Fruit fly (Drosophila melanogaster) whole organism, embryonic: ENCODE measurements around the gene CG6340.

Experiments used
- CG10209 ChIP-seq: fragments of 200-800 bp; sonication (Bioruptor generic); optimal IDR thresholded peaks from 3 replicates; lab custom pipeline; 2017; ENCODE audit warnings: missing biosample characterization, mild to moderate bottlenecking, missing genetic modification characterization, missing genetic modification reagents
- CG11085 ChIP-seq: fragments of 200-800 bp; sonication (Bioruptor generic); IDR thresholded peaks from 2 replicates; pipeline ENCODE4 v1.3.6; 2022; ENCODE audit warnings: missing biosample characterization, missing genetic modification characterization
- CG11504 ChIP-seq: fragments of 200-800 bp; sonication (Bioruptor generic); optimal IDR thresholded peaks from 3 replicates; lab custom pipeline; 2019; ENCODE audit warnings: missing biosample characterization, mild to moderate bottlenecking, missing genetic modification characterization, moderate library complexity
- CG12299 ChIP-seq: fragments of 200-800 bp; sonication (Bioruptor generic); optimal IDR thresholded peaks from 2 replicates; lab custom pipeline; 2018; ENCODE audit warnings: missing biosample characterization, mild to moderate bottlenecking, missing genetic modification characterization
- CG12769 ChIP-seq: fragments of 200-800 bp; sonication (Bioruptor generic); optimal IDR thresholded peaks from 2 replicates; lab custom pipeline; 2019; ENCODE audit warnings: missing biosample characterization, mild to moderate bottlenecking, missing genetic modification characterization, moderate library complexity
- CG14860 ChIP-seq: fragments of 200-800 bp; sonication (Bioruptor generic); IDR thresholded peaks from 3 replicates; pipeline ENCODE4 v1.3.6; 2022; ENCODE audit warnings: missing biosample characterization, missing genetic modification characterization; ENCODE audit not compliant: partially characterized antibody
- CG15073 ChIP-seq: fragments of 200-800 bp; sonication (Bioruptor generic); optimal IDR thresholded peaks from 2 replicates; lab custom pipeline; 2016; ENCODE audit warnings: missing biosample characterization, missing genetic modification characterization
- CG1647 ChIP-seq: fragments of 200-800 bp; sonication (Bioruptor generic); optimal IDR thresholded peaks from 3 replicates; lab custom pipeline; 2016; ENCODE audit warnings: missing biosample characterization, missing genetic modification characterization
- CG17186 ChIP-seq: fragments of 200-800 bp; sonication (Bioruptor generic); optimal IDR thresholded peaks from 3 replicates; lab custom pipeline; 2017; ENCODE audit warnings: missing biosample characterization, missing genetic modification reagents, missing genetic modification characterization
- CG17328 ChIP-seq: fragments of 200-800 bp; sonication (Bioruptor generic); IDR thresholded peaks from 2 replicates; pipeline ENCODE4 v1.3.6; 2022; ENCODE audit warnings: missing biosample characterization, missing genetic modification characterization
- CG17802 ChIP-seq: fragments of 200-800 bp; sonication (Bioruptor generic); optimal IDR thresholded peaks from 2 replicates; lab custom pipeline; 2018; ENCODE audit warnings: missing biosample characterization, mild to moderate bottlenecking, missing genetic modification characterization, moderate library complexity
- CG1832 ChIP-seq: fragments of 200-800 bp; sonication (Bioruptor generic); optimal IDR thresholded peaks from 2 replicates; lab custom pipeline; 2017; ENCODE audit warnings: missing biosample characterization, mild to moderate bottlenecking, missing genetic modification characterization, inconsistent platforms
- CG4424 ChIP-seq: fragments of 200-800 bp; sonication (Bioruptor generic); optimal IDR thresholded peaks from 3 replicates; lab custom pipeline; 2016; ENCODE audit warnings: missing biosample characterization, missing genetic modification characterization
- CG5180 ChIP-seq: fragments of 200-800 bp; sonication (Bioruptor generic); optimal IDR thresholded peaks from 3 replicates; lab custom pipeline; 2017; ENCODE audit warnings: missing biosample characterization, missing genetic modification characterization, mild to moderate bottlenecking, moderate library complexity, missing genetic modification reagents
- CG6791 ChIP-seq: fragments of 200-800 bp; sonication (Bioruptor generic); IDR thresholded peaks from 3 replicates; pipeline ENCODE4 v1.3.6; 2022; ENCODE audit warnings: missing biosample characterization, missing genetic modification characterization; ENCODE audit not compliant: partially characterized antibody
- CG7987 ChIP-seq: fragments of 200-800 bp; sonication (Bioruptor generic); optimal IDR thresholded peaks from 2 replicates; lab custom pipeline; 2018; ENCODE audit warnings: missing biosample characterization, mild to moderate bottlenecking, missing genetic modification characterization, moderate library complexity
- CG8765 ChIP-seq: fragments of 200-800 bp; sonication (Bioruptor generic); IDR thresholded peaks from 2 replicates; pipeline ENCODE4 v1.3.6; 2022; ENCODE audit warnings: missing biosample characterization, missing genetic modification characterization
- CG9932 ChIP-seq: fragments of 200-800 bp; sonication (Bioruptor generic); IDR thresholded peaks from 2 replicates; pipeline ENCODE4 v1.3.6; 2022; ENCODE audit warnings: missing biosample characterization, missing genetic modification characterization
- CHES-1-like ChIP-seq: fragments of 200-800 bp; sonication (Bioruptor generic); optimal IDR thresholded peaks from 2 replicates; lab custom pipeline; 2016; ENCODE audit warnings: missing biosample characterization, missing genetic modification characterization
- Camta ChIP-seq: fragments of 200-800 bp; sonication (Bioruptor generic); optimal IDR thresholded peaks from 2 replicates; lab custom pipeline; 2016; ENCODE audit warnings: missing biosample characterization, missing genetic modification characterization
- Dll ChIP-seq: fragments of 200-800 bp; sonication (Bioruptor generic); IDR thresholded peaks from 4 replicates; pipeline ENCODE4 v1.3.6; 2022; ENCODE audit warnings: missing biosample characterization, missing genetic modification characterization; ENCODE audit not compliant: partially characterized antibody
- Dref ChIP-seq: fragments of 200-800 bp; sonication (Bioruptor generic); IDR thresholded peaks from 2 replicates; pipeline ENCODE4 v1.3.6; 2022; ENCODE audit warnings: missing biosample characterization, missing genetic modification characterization
- E2f2 ChIP-seq: fragments of 200-800 bp; sonication (Bioruptor generic); IDR thresholded peaks from 2 replicates; pipeline ENCODE4 v1.3.6; 2022; ENCODE audit warnings: missing biosample characterization, missing genetic modification characterization
- Hr3 ChIP-seq: fragments of 200-800 bp; sonication (Bioruptor generic); optimal IDR thresholded peaks from 3 replicates; lab custom pipeline; 2016; ENCODE audit warnings: missing biosample characterization, missing genetic modification characterization
- Kr ChIP-seq: fragments of 200-800 bp; sonication (Bioruptor generic); optimal IDR thresholded peaks from 2 replicates; lab custom pipeline; 2017; ENCODE audit warnings: missing biosample characterization, mild to moderate bottlenecking, missing genetic modification characterization
- Poxn ChIP-seq: fragments of 200-800 bp; sonication (Bioruptor generic); IDR thresholded peaks from 2 replicates; pipeline ENCODE4 v1.3.6; 2022; ENCODE audit warnings: missing biosample characterization, missing genetic modification characterization
- croc ChIP-seq: fragments of 200-800 bp; sonication (Bioruptor generic); conservative IDR thresholded peaks from 3 replicates; pipeline ENCODE4 v1.3.6; 2022; ENCODE audit warnings: missing biosample characterization, missing genetic modification characterization
- danr ChIP-seq: fragments of 200-800 bp; sonication (Bioruptor generic); IDR thresholded peaks from 2 replicates; pipeline ENCODE4 v1.3.6; 2022; ENCODE audit warnings: missing biosample characterization, missing genetic modification characterization
- en ChIP-seq: fragments of 200-800 bp; sonication (Bioruptor generic); optimal IDR thresholded peaks from 2 replicates; lab custom pipeline; 2016; ENCODE audit warnings: missing biosample characterization, missing genetic modification characterization
- fd3F ChIP-seq: fragments of 200-800 bp; sonication (Bioruptor generic); optimal IDR thresholded peaks from 2 replicates; lab custom pipeline; 2018; ENCODE audit warnings: missing biosample characterization, mild to moderate bottlenecking, missing genetic modification characterization, moderate library complexity
- fd96Cb ChIP-seq: fragments of 200-800 bp; sonication (Bioruptor generic); optimal IDR thresholded peaks from 2 replicates; lab custom pipeline; 2018; ENCODE audit warnings: missing biosample characterization, mild to moderate bottlenecking, missing genetic modification characterization, moderate library complexity
- gcm ChIP-seq: fragments of 200-800 bp; sonication (Bioruptor generic); optimal IDR thresholded peaks from 2 replicates; lab custom pipeline; 2019; ENCODE audit warnings: missing biosample characterization, mild to moderate bottlenecking, missing genetic modification characterization, moderate library complexity
- ind ChIP-seq: fragments of 200-800 bp; sonication (Bioruptor generic); optimal IDR thresholded peaks from 3 replicates; lab custom pipeline; 2016; ENCODE audit warnings: missing biosample characterization, missing genetic modification characterization
- kah ChIP-seq: fragments of 200-800 bp; sonication (Bioruptor generic); optimal IDR thresholded peaks from 2 replicates; lab custom pipeline; 2018; ENCODE audit warnings: missing biosample characterization, mild to moderate bottlenecking, missing genetic modification characterization
- maf-S ChIP-seq: fragments of 200-800 bp; sonication (Bioruptor generic); optimal IDR thresholded peaks from 2 replicates; lab custom pipeline; 2016; ENCODE audit warnings: missing biosample characterization, missing genetic modification characterization
- mirr ChIP-seq: fragments of 200-800 bp; sonication (Bioruptor generic); optimal IDR thresholded peaks from 3 replicates; lab custom pipeline; 2018; ENCODE audit warnings: missing biosample characterization, mild to moderate bottlenecking, missing genetic modification characterization
- nau ChIP-seq: fragments of 200-800 bp; sonication (Bioruptor generic); optimal IDR thresholded peaks from 3 replicates; lab custom pipeline; 2017; ENCODE audit warnings: missing biosample characterization, mild to moderate bottlenecking, missing genetic modification characterization, missing genetic modification reagents
- phol ChIP-seq: fragments of 200-800 bp; sonication (Bioruptor generic); optimal IDR thresholded peaks from 3 replicates; lab custom pipeline; 2018; ENCODE audit warnings: missing biosample characterization, mild to moderate bottlenecking, missing genetic modification characterization, moderate library complexity
- pita ChIP-seq: fragments of 200-800 bp; sonication (Bioruptor generic); optimal IDR thresholded peaks from 2 replicates; lab custom pipeline; 2017; ENCODE audit warnings: missing biosample characterization, mild to moderate bottlenecking, missing genetic modification characterization
- psq ChIP-seq: fragments of 200-800 bp; sonication (Bioruptor generic); optimal IDR thresholded peaks from 2 replicates; lab custom pipeline; 2017; ENCODE audit warnings: missing biosample characterization, missing genetic modification characterization
- sd ChIP-seq: fragments of 200-800 bp; sonication (Bioruptor generic); optimal IDR thresholded peaks from 3 replicates; lab custom pipeline; 2018; ENCODE audit warnings: missing biosample characterization, mild to moderate bottlenecking, missing genetic modification characterization, moderate library complexity
- sima ChIP-seq: fragments of 200-800 bp; sonication (Bioruptor generic); optimal IDR thresholded peaks from 2 replicates; lab custom pipeline; 2016; ENCODE audit warnings: missing biosample characterization, missing genetic modification characterization
- slou ChIP-seq: fragments of 200-800 bp; sonication (Bioruptor generic); optimal IDR thresholded peaks from 3 replicates; lab custom pipeline; 2016; ENCODE audit warnings: missing biosample characterization, missing genetic modification characterization
- so ChIP-seq: fragments of 200-800 bp; sonication (Bioruptor generic); IDR thresholded peaks from 3 replicates; pipeline ENCODE4 v1.3.6; 2022; ENCODE audit warnings: missing biosample characterization, missing genetic modification characterization
- tap ChIP-seq: fragments of 200-800 bp; optimal IDR thresholded peaks from 3 replicates; lab custom pipeline; 2019; ENCODE audit warnings: missing biosample characterization, mild to moderate bottlenecking, missing genetic modification characterization, moderate library complexity
- tio ChIP-seq: fragments of 200-800 bp; sonication (Bioruptor generic); optimal IDR thresholded peaks from 2 replicates; lab custom pipeline; 2017; ENCODE audit warnings: missing biosample characterization, missing genetic modification characterization, inconsistent platforms
- usp ChIP-seq: fragments of >200 bp; optimal IDR thresholded peaks from 2 replicates; lab custom pipeline; 2017; ENCODE audit warnings: missing biosample characterization, missing genetic modification characterization
- z ChIP-seq: fragments of 200-800 bp; sonication (Bioruptor generic); IDR thresholded peaks from 3 replicates; pipeline ENCODE4 v1.3.6; 2022; ENCODE audit warnings: missing biosample characterization, missing genetic modification characterization
- zen2 ChIP-seq: fragments of 200-800 bp; sonication (Bioruptor generic); IDR thresholded peaks from 3 replicates; pipeline ENCODE4 v1.3.6; 2022; ENCODE audit warnings: missing biosample characterization, missing genetic modification characterization; ENCODE audit not compliant: partially characterized antibody
- zfh2 ChIP-seq: fragments of 200-800 bp; sonication (Bioruptor generic); optimal IDR thresholded peaks from 2 replicates; lab custom pipeline; 2016; ENCODE audit warnings: missing biosample characterization, missing genetic modification characterization

CG6340 gene

dm6 chrX:15484451-15485032 lies 2.4 kb downstream of the CG6340 start (continued):
- TF ChIP-seq slou (GFP tag; lab: Kevin White, UChicago), result no peak
- TF ChIP-seq CG9932 (GFP tag; lab: Robert Waterston, UW), result no peak
- no peak for TF ChIP-seq CG4424 (GFP tag; lab: Kevin White, UChicago)
- TF ChIP-seq gcm (GFP tag; lab: Kevin White, UChicago), result no peak
- no peak for TF ChIP-seq kah
- no peak for TF ChIP-seq Poxn (GFP tag; lab: Robert Waterston, UW)
- TF ChIP-seq CG11085 (GFP tag; lab: Robert Waterston, UW), result no peak
- no peak for TF ChIP-seq CG7987 (GFP tag; lab: Kevin White, UChicago)
- TF ChIP-seq CG15073 (GFP tag; lab: Kevin White, UChicago), result no peak
- TF ChIP-seq fd96Cb (tag; lab: Kevin White, UChicago), result no peak
- no peak for TF ChIP-seq pita
- no peak for TF ChIP-seq ind (GFP tag; lab: Kevin White, UChicago)
- TF ChIP-seq so, result no peak
- TF ChIP-seq CG1647 (GFP tag; lab: Kevin White, UChicago), result no peak
- peak; percentile 56; the same call in 1 of the 3 replicates for TF ChIP-seq CG14860 (GFP tag; lab: Robert Waterston, UW)
- TF ChIP-seq danr, result no peak
- TF ChIP-seq maf-S (GFP tag; lab: Kevin White, UChicago), result no peak
- TF ChIP-seq en (GFP tag; lab: Kevin White, UChicago), result no peak
- no peak for TF ChIP-seq sd (tag; lab: Kevin White, UChicago)
- no peak for TF ChIP-seq usp (GFP tag; lab: Kevin White, UChicago)
- no peak for TF ChIP-seq CG17186 (GFP tag; lab: Kevin White, UChicago)
- TF ChIP-seq CG12769 (tag; lab: Kevin White, UChicago), result no peak
- no peak for TF ChIP-seq CHES-1-like (GFP tag; lab: Kevin White, UChicago)
- peak; percentile 65 for TF ChIP-seq Dref (GFP tag; lab: Robert Waterston, UW)
- TF ChIP-seq CG5180 (GFP tag; lab: Kevin White, UChicago), result no peak
- 0 out of 2 replicates have a peak, but pooled peaks have one; percentile 29 for TF ChIP-seq E2f2 (GFP tag; lab: Robert Waterston, UW)
- TF ChIP-seq CG17802 (tag; lab: Kevin White, UChicago), result no peak
- no peak for TF ChIP-seq phol (tag; lab: Kevin White, UChicago)
- TF ChIP-seq Dll (GFP tag; lab: Robert Waterston, UW), result peak; percentile 56; the same call in 2 of the 4 replicates
- no peak for TF ChIP-seq zfh2 (GFP tag; lab: Kevin White, UChicago)
- no peak for TF ChIP-seq nau (GFP tag; lab: Kevin White, UChicago)
- no peak for TF ChIP-seq CG11504 (tag; lab: Kevin White, UChicago)
- no peak for TF ChIP-seq sima (GFP tag; lab: Kevin White, UChicago)
- no peak for TF ChIP-seq Camta (GFP tag; lab: Kevin White, UChicago)
- TF ChIP-seq z (GFP tag; lab: Robert Waterston, UW), result no peak
- no peak for TF ChIP-seq tap
- no peak for TF ChIP-seq CG12299 (tag; lab: Kevin White, UChicago)
- TF ChIP-seq mirr (GFP tag; lab: Kevin White, UChicago), result no peak
- TF ChIP-seq CG6791 (GFP tag; lab: Robert Waterston, UW), result peak; percentile 70; the same call in 1 of the 3 replicates
- no peak for TF ChIP-seq CG10209 (GFP tag; lab: Kevin White, UChicago)
- no peak for TF ChIP-seq Kr (GFP tag; lab: Kevin White, UChicago)
- no peak for TF ChIP-seq zen2 (GFP tag; lab: Robert Waterston, UW)
- TF ChIP-seq fd3F (GFP tag; lab: Kevin White, UChicago), result no peak
- TF ChIP-seq psq (GFP tag; lab: Kevin White, UChicago), result no peak
- TF ChIP-seq Hr3 (GFP tag; lab: Kevin White, UChicago), result no peak
- TF ChIP-seq tio (GFP tag; lab: Kevin White, UChicago), result no peak
- no peak for TF ChIP-seq CG8765
- no peak for TF ChIP-seq CG17328 (GFP tag; lab: Robert Waterston, UW)
- peak; percentile 60 for TF ChIP-seq CG1832 (GFP tag; lab: Kevin White, UChicago)
- no peak for TF ChIP-seq croc (GFP tag; lab: Robert Waterston, UW)
